Worm (Caenorhabditis elegans): Measurements from ENCODE around the gene tsp-20.

Gene tsp-20

DNA sequence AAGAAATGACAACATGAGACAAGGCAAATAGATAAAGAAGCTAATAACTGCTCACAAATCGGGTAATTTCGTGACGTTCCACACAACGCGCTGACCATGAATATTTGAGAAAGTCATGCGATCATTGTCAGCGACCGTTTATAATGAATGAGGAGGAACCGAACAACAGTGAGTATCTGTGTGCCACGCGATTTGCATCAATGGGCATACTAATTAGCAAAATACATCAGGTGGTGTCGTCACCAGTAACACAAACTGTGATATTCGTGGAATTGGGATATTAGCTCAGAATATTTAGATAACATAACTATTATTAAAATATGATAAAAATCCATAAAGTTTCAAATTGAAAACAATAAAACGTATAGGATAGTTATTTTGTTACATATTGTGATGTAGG lies 824 bp upstream of the tsp-20 start:
- TF ChIP-seq ztf-23 (GFP tag; IDR thresholded peaks at IDR 0.05), result no peak
- TF ChIP-seq klf-2 (GFP tag; conservative IDR thresholded peaks at IDR 0.05), result no peak
- TF ChIP-seq tab-1 (GFP tag; IDR thresholded peaks at IDR 0.05), result no peak
- no peak for TF ChIP-seq ztf-29 (GFP tag; IDR thresholded peaks at IDR 0.05)
- no peak for TF ChIP-seq cog-1 (tag; optimal IDR thresholded peaks at IDR 0.05)
- no peak for TF ChIP-seq T22C8.4 (GFP tag; IDR thresholded peaks at IDR 0.05)
- no peak for TF ChIP-seq ref-1 (GFP tag; conservative IDR thresholded peaks at IDR 0.05)
- no peak for TF ChIP-seq flt-1 (GFP tag; IDR thresholded peaks at IDR 0.05)

DNA sequence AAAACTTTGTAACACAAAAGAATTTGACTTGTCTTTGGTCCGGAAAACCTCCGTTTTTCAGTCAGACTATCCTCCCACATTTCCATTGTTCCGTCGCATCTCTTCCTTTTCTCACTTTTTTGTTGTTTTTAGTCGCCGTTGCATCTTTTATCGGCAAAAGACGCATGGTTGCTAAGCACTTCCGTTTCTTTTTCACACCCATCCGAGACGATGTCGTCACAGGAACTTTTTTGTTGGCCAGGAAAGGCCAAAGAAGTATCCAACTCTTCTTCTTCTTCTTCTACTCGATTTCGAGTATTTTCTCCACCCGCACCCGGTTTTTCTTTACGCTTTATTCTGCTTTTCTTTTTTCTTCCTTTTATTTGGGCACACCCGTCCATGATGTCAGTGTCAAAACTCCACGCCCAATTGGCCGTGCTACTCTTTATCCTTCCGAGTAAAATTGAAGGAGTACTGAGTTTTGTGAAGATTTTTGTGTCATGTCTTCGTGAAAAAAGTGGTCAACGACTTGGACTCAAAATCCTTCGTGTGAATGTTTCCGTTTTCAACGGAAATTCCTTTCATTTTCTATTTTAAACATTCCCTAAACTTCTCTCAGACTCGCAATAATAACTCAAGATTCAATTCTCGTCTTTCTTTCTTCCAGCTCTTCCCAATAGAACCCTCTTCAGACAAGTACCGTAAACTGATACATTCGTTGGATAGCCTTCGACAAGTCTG lies 8.6 kb downstream of the tsp-20 start, which contains the start of gene B0198.2:
TSS of gene B0198.2 (plus strand) at position 670 of the 720 bp plus-strand sequence.
- no peak for TF ChIP-seq flt-1 (GFP tag; IDR thresholded peaks at IDR 0.05)
- TF ChIP-seq klf-2 (GFP tag; conservative IDR thresholded peaks at IDR 0.05), result no peak
- no peak for TF ChIP-seq ztf-23 (GFP tag; IDR thresholded peaks at IDR 0.05)
- TF ChIP-seq T22C8.4 (GFP tag; IDR thresholded peaks at IDR 0.05), result no peak
- no peak for TF ChIP-seq med-1 (GFP tag; optimal IDR thresholded peaks at IDR 0.05; ENCODE audit: insufficient read depth)
- TF ChIP-seq tab-1 (GFP tag; IDR thresholded peaks at IDR 0.05), result no peak
- TF ChIP-seq cog-1 (tag; optimal IDR thresholded peaks at IDR 0.05), result no peak
- no peak for TF ChIP-seq ztf-29 (GFP tag; IDR thresholded peaks at IDR 0.05)
- TF ChIP-seq ref-1 (GFP tag; conservative IDR thresholded peaks at IDR 0.05), result no peak

DNA sequence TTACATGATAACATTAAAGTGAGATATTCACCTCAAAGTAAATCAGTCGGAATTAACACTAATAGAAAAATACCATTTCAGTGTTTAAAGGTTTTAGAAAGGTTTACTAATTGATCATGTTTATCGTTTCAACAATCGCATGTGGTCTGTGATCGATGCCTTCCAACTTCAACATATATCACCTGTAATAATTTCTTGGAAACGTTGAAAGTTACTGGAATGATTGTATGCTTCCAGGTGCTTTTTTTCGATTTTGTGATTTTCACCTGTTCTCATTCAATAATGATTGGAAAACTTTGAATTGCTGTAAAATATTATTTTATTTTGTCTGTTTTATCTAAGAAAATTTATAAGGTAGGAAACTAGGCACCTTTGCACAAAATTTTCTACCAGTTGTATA lies 11.3 kb downstream of the tsp-20 start:
- TF ChIP-seq med-1 (GFP tag; optimal IDR thresholded peaks at IDR 0.05; ENCODE audit: insufficient read depth), result no peak
- TF ChIP-seq T22C8.4 (GFP tag; IDR thresholded peaks at IDR 0.05), result no peak
- no peak for TF ChIP-seq cog-1 (tag; optimal IDR thresholded peaks at IDR 0.05)
- TF ChIP-seq ztf-23 (GFP tag; IDR thresholded peaks at IDR 0.05), result no peak
- no peak for TF ChIP-seq klf-2 (GFP tag; conservative IDR thresholded peaks at IDR 0.05)
- TF ChIP-seq flt-1 (GFP tag; IDR thresholded peaks at IDR 0.05), result no peak
- TF ChIP-seq ref-1 (GFP tag; conservative IDR thresholded peaks at IDR 0.05), result no peak
- no peak for TF ChIP-seq tab-1 (GFP tag; IDR thresholded peaks at IDR 0.05)
- no peak for TF ChIP-seq ztf-29 (GFP tag; IDR thresholded peaks at IDR 0.05)

DNA sequence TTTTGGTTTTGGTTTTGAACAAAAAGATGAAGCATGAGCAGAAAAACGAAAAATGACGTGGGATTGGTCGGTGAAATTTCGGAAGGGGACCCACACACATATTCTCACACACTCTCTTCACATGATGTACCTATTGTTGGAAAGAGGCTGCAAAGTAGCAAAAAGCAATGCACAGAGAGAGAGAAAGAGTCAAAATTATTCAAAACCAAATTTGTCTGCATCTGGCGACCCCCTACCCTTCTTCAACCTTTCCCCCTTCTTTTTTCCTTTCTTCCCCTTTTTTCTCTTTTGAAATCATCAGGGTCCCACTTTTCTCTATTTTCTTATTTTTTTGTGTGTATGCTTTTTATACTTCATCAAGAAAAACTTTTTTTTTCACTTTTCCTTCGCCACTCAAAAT lies 12.4 kb downstream of the tsp-20 start:
- TF ChIP-seq med-1 (GFP tag; optimal IDR thresholded peaks at IDR 0.05; ENCODE audit: insufficient read depth) (no peak), ztf-29 (GFP tag; IDR thresholded peaks at IDR 0.05) (no peak), flt-1 (GFP tag; IDR thresholded peaks at IDR 0.05) (peak; percentile 39; the same call in 1 of the 2 replicates), tab-1 (GFP tag; IDR thresholded peaks at IDR 0.05) (no peak), klf-2 (GFP tag; conservative IDR thresholded peaks at IDR 0.05) (no peak)

DNA sequence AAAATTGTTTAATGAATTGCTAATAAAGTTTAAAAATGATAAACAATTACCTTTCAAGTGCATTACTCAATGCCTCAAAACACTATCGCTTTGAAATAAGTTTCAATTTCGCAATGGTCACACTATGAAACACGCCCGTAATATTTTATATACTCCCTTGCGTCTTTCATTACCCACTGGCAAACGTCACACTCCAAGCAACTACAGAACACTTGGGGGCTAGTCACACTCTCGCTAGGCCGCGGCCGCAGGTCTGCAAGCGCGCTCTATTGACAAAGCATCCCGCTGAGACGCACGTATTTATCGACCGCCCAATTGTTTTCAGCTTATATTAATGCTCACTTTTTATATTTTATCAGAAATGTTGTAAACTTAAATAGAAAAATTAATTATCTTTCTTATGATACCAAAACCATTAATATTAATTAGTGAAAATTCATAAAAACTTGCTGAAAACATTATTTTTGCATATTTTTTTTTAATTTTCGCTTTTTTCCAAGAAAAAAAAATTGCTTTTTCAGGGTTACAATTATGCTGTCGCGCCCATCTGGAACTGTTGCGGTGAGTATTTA lies 15.8 kb downstream of the tsp-20 start, which contains the start of the genes nmat-1 and ucr-2.1:
TSS of gene nmat-1 (minus strand) at position 136 of the 572 bp plus-strand sequence.
TSS of gene ucr-2.1 (plus strand) at position 522 of the 572 bp plus-strand sequence.
- TF ChIP-seq T22C8.4 (GFP tag; IDR thresholded peaks at IDR 0.05), result no peak
- TF ChIP-seq flt-1 (GFP tag; IDR thresholded peaks at IDR 0.05), result 0 out of 2 replicates have a peak, but pooled peaks have one; percentile 27

DNA sequence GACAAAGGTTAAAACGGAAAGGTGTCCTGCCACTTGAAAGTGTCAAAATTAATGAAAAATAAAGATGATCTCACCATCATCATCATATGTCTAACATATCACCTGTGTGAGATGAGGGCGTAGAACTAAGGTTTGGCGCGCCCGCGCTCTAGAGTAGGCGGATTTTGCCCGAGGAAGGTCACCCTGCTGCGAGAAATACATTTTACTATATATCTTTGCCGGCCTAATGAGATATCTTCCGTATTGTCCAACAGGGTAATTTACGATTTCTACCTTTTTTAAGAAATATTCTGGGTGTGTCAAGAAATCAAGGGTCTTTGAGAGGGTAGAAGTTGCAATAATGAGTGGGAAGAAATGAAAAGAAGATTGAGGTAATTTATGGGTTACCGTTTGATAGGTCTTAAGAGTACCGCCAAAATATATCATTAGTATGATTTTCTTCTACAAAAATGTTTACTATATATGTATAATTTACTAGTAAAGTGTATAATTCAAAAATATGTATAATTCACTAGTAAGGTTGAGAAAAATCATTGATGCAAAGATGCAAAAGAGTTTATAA lies 25.9 kb downstream of the tsp-20 start:
- TF ChIP-seq ztf-23 (GFP tag; IDR thresholded peaks at IDR 0.05) (no peak), med-1 (GFP tag; optimal IDR thresholded peaks at IDR 0.05; ENCODE audit: insufficient read depth) (no peak), tab-1 (GFP tag; IDR thresholded peaks at IDR 0.05) (no peak), cog-1 (tag; optimal IDR thresholded peaks at IDR 0.05) (no peak), T22C8.4 (GFP tag; IDR thresholded peaks at IDR 0.05) (no peak), ztf-29 (GFP tag; IDR thresholded peaks at IDR 0.05) (no peak), ref-1 (GFP tag; conservative IDR thresholded peaks at IDR 0.05) (no peak), klf-2 (GFP tag; conservative IDR thresholded peaks at IDR 0.05) (no peak), flt-1 (GFP tag; IDR thresholded peaks at IDR 0.05) (no peak)

DNA sequence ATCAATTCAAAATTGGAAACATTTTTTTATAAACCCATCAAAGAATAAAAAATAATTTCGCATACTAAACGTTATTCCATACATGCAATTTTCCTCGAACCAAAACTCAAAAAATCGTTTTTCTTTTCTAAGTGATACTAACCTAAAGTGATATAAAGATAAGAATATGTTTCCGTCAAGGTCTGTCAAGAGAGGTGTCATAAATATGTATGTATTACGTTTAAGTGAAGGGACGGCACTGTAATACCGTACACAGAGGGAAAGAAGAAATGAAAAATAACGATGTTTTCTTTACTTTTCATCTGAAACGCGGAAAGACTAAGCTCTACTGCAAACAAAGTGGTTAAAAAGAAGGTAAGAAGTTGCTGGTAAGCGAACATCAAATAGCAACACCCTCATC lies 27.4 kb downstream of the tsp-20 start:
- no peak for TF ChIP-seq T22C8.4 (GFP tag; IDR thresholded peaks at IDR 0.05)

DNA sequence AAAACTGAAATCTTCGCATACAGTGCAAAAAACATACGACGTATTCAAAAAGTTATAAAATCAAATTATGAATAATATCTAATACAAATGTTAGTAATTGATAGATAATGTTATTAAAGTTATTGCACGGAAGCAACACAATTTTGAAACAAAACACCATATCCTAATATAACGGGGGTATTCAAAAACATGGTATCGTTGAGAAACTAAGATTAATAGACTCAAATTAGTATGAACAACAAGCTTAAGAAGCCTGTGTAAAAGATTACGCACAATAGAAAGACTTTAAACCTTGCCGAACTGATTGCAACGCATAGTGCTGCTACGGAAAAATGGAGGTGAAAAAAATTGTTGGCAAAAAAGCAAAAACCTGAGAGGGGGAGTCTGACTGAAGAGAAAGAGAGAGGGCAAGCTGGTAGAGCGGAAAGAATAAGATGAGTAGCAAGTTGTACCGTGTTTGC lies 28.3 kb downstream of the tsp-20 start, which contains the start of gene sma-5:
TSS of gene sma-5 (minus strand) at position 51 of the 461 bp plus-strand sequence.
- TF ChIP-seq T22C8.4 (GFP tag; IDR thresholded peaks at IDR 0.05) (no peak), cog-1 (tag; optimal IDR thresholded peaks at IDR 0.05) (no peak), ztf-23 (GFP tag; IDR thresholded peaks at IDR 0.05) (no peak), ztf-29 (GFP tag; IDR thresholded peaks at IDR 0.05) (no peak), tab-1 (GFP tag; IDR thresholded peaks at IDR 0.05) (no peak), ref-1 (GFP tag; conservative IDR thresholded peaks at IDR 0.05) (no peak), klf-2 (GFP tag; conservative IDR thresholded peaks at IDR 0.05) (no peak), flt-1 (GFP tag; IDR thresholded peaks at IDR 0.05) (no peak), med-1 (GFP tag; optimal IDR thresholded peaks at IDR 0.05; ENCODE audit: insufficient read depth) (no peak)

DNA sequence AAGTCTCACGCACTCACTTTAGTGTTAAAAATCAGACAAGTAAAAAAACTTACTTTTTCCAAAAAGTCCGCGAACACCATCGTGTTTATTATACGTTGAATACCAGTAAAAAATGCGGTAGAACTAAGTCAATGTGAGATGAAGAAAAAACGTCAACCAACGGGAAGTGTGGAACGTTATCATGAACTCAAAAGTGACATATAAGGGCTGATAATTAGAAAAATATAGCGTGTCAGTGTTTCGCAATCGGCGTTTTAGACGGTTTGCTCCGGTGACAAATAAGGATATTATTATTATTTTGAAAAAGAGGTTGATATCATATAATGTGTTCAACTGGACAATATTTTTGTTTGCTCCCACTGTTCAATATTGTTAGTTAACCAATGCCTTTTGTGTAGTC lies 28.9 kb downstream of the tsp-20 start:
- no peak for TF ChIP-seq med-1 (GFP tag; optimal IDR thresholded peaks at IDR 0.05; ENCODE audit: insufficient read depth)
- TF ChIP-seq tab-1 (GFP tag; IDR thresholded peaks at IDR 0.05), result no peak
- TF ChIP-seq ref-1 (GFP tag; conservative IDR thresholded peaks at IDR 0.05), result no peak
- TF ChIP-seq T22C8.4 (GFP tag; IDR thresholded peaks at IDR 0.05), result no peak
- no peak for TF ChIP-seq klf-2 (GFP tag; conservative IDR thresholded peaks at IDR 0.05)
- TF ChIP-seq ztf-29 (GFP tag; IDR thresholded peaks at IDR 0.05), result no peak
- TF ChIP-seq cog-1 (tag; optimal IDR thresholded peaks at IDR 0.05), result no peak
- no peak for TF ChIP-seq ztf-23 (GFP tag; IDR thresholded peaks at IDR 0.05)

DNA sequence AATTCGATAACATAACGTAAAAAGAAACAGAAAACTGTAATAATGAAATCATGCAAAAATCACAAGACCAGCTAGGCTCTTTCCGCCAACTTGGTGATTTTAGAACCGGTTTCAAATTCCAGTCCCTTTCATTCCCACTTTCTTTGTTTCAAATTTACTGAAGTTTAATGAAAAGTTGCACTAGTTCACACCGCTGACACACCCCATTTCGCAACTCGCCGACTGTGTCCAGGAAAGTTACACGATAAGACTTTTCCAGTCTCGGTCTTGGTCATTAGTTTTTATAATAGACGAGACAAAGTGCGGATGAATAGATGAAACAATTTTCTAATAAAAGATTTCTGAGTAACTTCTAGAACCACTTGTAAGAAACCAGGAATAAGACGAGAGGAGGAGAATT lies 29.9 kb downstream of the tsp-20 start:
- no peak for TF ChIP-seq tab-1 (GFP tag; IDR thresholded peaks at IDR 0.05)
- TF ChIP-seq med-1 (GFP tag; optimal IDR thresholded peaks at IDR 0.05; ENCODE audit: insufficient read depth), result no peak
- no peak for TF ChIP-seq ref-1 (GFP tag; conservative IDR thresholded peaks at IDR 0.05)
- no peak for TF ChIP-seq ztf-23 (GFP tag; IDR thresholded peaks at IDR 0.05)
- no peak for TF ChIP-seq flt-1 (GFP tag; IDR thresholded peaks at IDR 0.05)
- TF ChIP-seq ztf-29 (GFP tag; IDR thresholded peaks at IDR 0.05), result no peak
- no peak for TF ChIP-seq cog-1 (tag; optimal IDR thresholded peaks at IDR 0.05)
- TF ChIP-seq T22C8.4 (GFP tag; IDR thresholded peaks at IDR 0.05), result no peak
- no peak for TF ChIP-seq klf-2 (GFP tag; conservative IDR thresholded peaks at IDR 0.05)
